Worm (Caenorhabditis elegans) whole organism, late embryonic: ENCODE measurements around the gene asp-14.

Source experiments
- C38D4.7 ChIP-seq: fragments of 200-800 bp; sonication (Bioruptor generic); optimal IDR thresholded peaks from 2 replicates; lab custom pipeline; 2018; ENCODE audit warnings: mild to moderate bottlenecking, missing genetic modification characterization, moderate library complexity, missing compliant biosample characterization
- F13H6.1 ChIP-seq: sonication (generic microtip); optimal IDR thresholded peaks from 2 replicates; lab custom pipeline; 2016; ENCODE audit warnings: missing genetic modification characterization, missing compliant biosample characterization
- T23F11.4 ChIP-seq: fragments of 200-800 bp; sonication (Bioruptor generic); optimal IDR thresholded peaks from 2 replicates; lab custom pipeline; 2018; ENCODE audit warnings: mild to moderate bottlenecking, missing genetic modification characterization, missing compliant biosample characterization
- Y22D7AL.16 ChIP-seq: sonication (generic microtip); optimal IDR thresholded peaks from 2 replicates; lab custom pipeline; 2016; ENCODE audit warnings: missing genetic modification characterization, missing compliant biosample characterization
- ahr-1 ChIP-seq: sonication (generic microtip); optimal IDR thresholded peaks from 2 replicates; lab custom pipeline; 2016; ENCODE audit warnings: missing genetic modification characterization, missing compliant biosample characterization
- ceh-14 ChIP-seq: sonication (generic microtip); optimal IDR thresholded peaks from 2 replicates; lab custom pipeline; 2016; ENCODE audit warnings: missing genotype, missing genetic modification characterization, missing compliant biosample characterization
- ceh-31 ChIP-seq: sonication (generic microtip); optimal IDR thresholded peaks from 2 replicates; lab custom pipeline; 2016; ENCODE audit warnings: missing genetic modification characterization, missing compliant biosample characterization
- ceh-34 ChIP-seq: sonication (generic microtip); optimal IDR thresholded peaks from 2 replicates; lab custom pipeline; 2016; ENCODE audit warnings: mild to moderate bottlenecking, missing genetic modification characterization, missing compliant biosample characterization
- ceh-45 ChIP-seq: fragments of 200-800 bp; sonication (Bioruptor generic); IDR thresholded peaks from 2 replicates; pipeline ENCODE4 v1.3.6; 2022; ENCODE audit warnings: missing genetic modification reagents, missing genetic modification characterization, missing compliant biosample characterization
- ceh-48 ChIP-seq: sonication (generic microtip); optimal IDR thresholded peaks from 2 replicates; lab custom pipeline; 2016; ENCODE audit warnings: missing genetic modification characterization, inconsistent platforms, missing compliant biosample characterization
- ceh-6 ChIP-seq: fragments of 200-800 bp; sonication (Bioruptor generic); optimal IDR thresholded peaks from 2 replicates; lab custom pipeline; 2018; ENCODE audit warnings: mild to moderate bottlenecking, missing genetic modification characterization, missing compliant biosample characterization
- ceh-9 ChIP-seq: sonication (generic microtip); optimal IDR thresholded peaks from 2 replicates; lab custom pipeline; 2016; ENCODE audit warnings: mild to moderate bottlenecking, missing genetic modification characterization, inconsistent platforms, missing compliant biosample characterization
- dve-1 ChIP-seq: sonication (generic microtip); optimal IDR thresholded peaks from 2 replicates; lab custom pipeline; 2017; ENCODE audit warnings: antibody characterized with exemption, mild to moderate bottlenecking, missing genetic modification characterization, missing compliant biosample characterization
- elt-2 ChIP-seq: sonication (generic microtip); optimal IDR thresholded peaks from 2 replicates; lab custom pipeline; 2016; ENCODE audit warnings: missing genetic modification reagents, missing genetic modification characterization, missing compliant biosample characterization
- elt-4 ChIP-seq: sonication (generic microtip); optimal IDR thresholded peaks from 2 replicates; lab custom pipeline; 2016; ENCODE audit warnings: missing genetic modification characterization, missing compliant biosample characterization
- ets-4 ChIP-seq: sonication (generic microtip); optimal IDR thresholded peaks from 2 replicates; lab custom pipeline; 2016; ENCODE audit warnings: missing genetic modification characterization, missing compliant biosample characterization
- fkh-10 ChIP-seq: fragments of 150-350 bp; optimal IDR thresholded peaks from 2 replicates; lab custom pipeline; 2014; ENCODE audit warnings: missing biosample characterization, missing genetic modification reagents, missing genetic modification characterization
- fkh-6 ChIP-seq: sonication (generic microtip); optimal IDR thresholded peaks from 2 replicates; lab custom pipeline; 2016; ENCODE audit warnings: missing genetic modification characterization, missing compliant biosample characterization
- gmeb-2 ChIP-seq: sonication (generic microtip); optimal IDR thresholded peaks from 2 replicates; lab custom pipeline; 2016; ENCODE audit warnings: missing genetic modification characterization, inconsistent platforms, missing compliant biosample characterization
- hlh-15 ChIP-seq: sonication (generic microtip); optimal IDR thresholded peaks from 2 replicates; lab custom pipeline; 2016; ENCODE audit warnings: missing genetic modification characterization, missing compliant biosample characterization
- hlh-30 ChIP-seq: sonication (generic microtip); optimal IDR thresholded peaks from 2 replicates; lab custom pipeline; 2017; ENCODE audit warnings: antibody characterized with exemption, missing genetic modification characterization, missing compliant biosample characterization; ENCODE audit not compliant: insufficient read depth
- hlh-8 ChIP-seq: sonication (generic microtip); optimal IDR thresholded peaks from 2 replicates; lab custom pipeline; 2016; ENCODE audit warnings: missing genotype, missing genetic modification characterization, missing compliant biosample characterization
- lim-6 ChIP-seq: sonication (generic microtip); optimal IDR thresholded peaks from 2 replicates; lab custom pipeline; 2016; ENCODE audit warnings: missing genetic modification characterization, missing compliant biosample characterization
- nhr-11 ChIP-seq: fragments of 150-350 bp; optimal IDR thresholded peaks from 2 replicates; lab custom pipeline; 2014; ENCODE audit warnings: missing biosample characterization, missing genetic modification characterization
- odd-2 ChIP-seq: sonication (generic microtip); optimal IDR thresholded peaks from 2 replicates; lab custom pipeline; 2017; ENCODE audit warnings: antibody characterized with exemption, mild to moderate bottlenecking, missing genetic modification characterization, missing compliant biosample characterization
- pag-3 ChIP-seq: sonication (generic microtip); optimal IDR thresholded peaks from 2 replicates; lab custom pipeline; 2016; ENCODE audit warnings: missing compliant biosample characterization, missing genetic modification characterization, borderline replicate concordance
- pax-1 ChIP-seq: fragments of 150-350 bp; optimal IDR thresholded peaks from 2 replicates; lab custom pipeline; 2014; ENCODE audit warnings: missing biosample characterization, missing genetic modification characterization
- pha-2 ChIP-seq: sonication (generic microtip); optimal IDR thresholded peaks from 2 replicates; lab custom pipeline; 2017; ENCODE audit warnings: mild to moderate bottlenecking, missing genetic modification characterization, missing compliant biosample characterization
- pqm-1 ChIP-seq: sonication (generic microtip); optimal IDR thresholded peaks from 2 replicates; lab custom pipeline; 2016; ENCODE audit warnings: missing genetic modification characterization, missing compliant biosample characterization
- pros-1 ChIP-seq: fragments of 150-350 bp; optimal IDR thresholded peaks from 2 replicates; lab custom pipeline; 2014; ENCODE audit warnings: missing biosample characterization, missing genetic modification reagents, missing genetic modification characterization
- rnt-1 ChIP-seq: sonication (generic microtip); optimal IDR thresholded peaks from 2 replicates; lab custom pipeline; 2016; ENCODE audit warnings: missing genetic modification characterization, missing compliant biosample characterization
- sox-4 ChIP-seq: sonication (generic microtip); optimal IDR thresholded peaks from 2 replicates; lab custom pipeline; 2017; ENCODE audit warnings: mild to moderate bottlenecking, missing genetic modification characterization, inconsistent platforms, missing compliant biosample characterization
- syd-9 ChIP-seq: sonication (generic microtip); optimal IDR thresholded peaks from 2 replicates; lab custom pipeline; 2016; ENCODE audit warnings: mild to moderate bottlenecking, missing genetic modification characterization, moderate library complexity, missing compliant biosample characterization
- ttx-3 ChIP-seq: sonication (generic microtip); optimal IDR thresholded peaks from 2 replicates; lab custom pipeline; 2016; ENCODE audit warnings: missing genetic modification reagents, missing genetic modification characterization, missing compliant biosample characterization
- unc-42 ChIP-seq: sonication (generic microtip); optimal IDR thresholded peaks from 2 replicates; lab custom pipeline; 2016; ENCODE audit warnings: missing genotype, missing genetic modification characterization, missing compliant biosample characterization
- unc-55 ChIP-seq: sonication (generic microtip); optimal IDR thresholded peaks from 2 replicates; lab custom pipeline; 2017; ENCODE audit warnings: missing biosample characterization, missing genetic modification reagents, missing genetic modification characterization
- zip-5 ChIP-seq: sonication (generic microtip); optimal IDR thresholded peaks from 2 replicates; lab custom pipeline; 2016; ENCODE audit warnings: missing genetic modification characterization, missing compliant biosample characterization

asp-14 gene

ce11 chrX:6456567-6456966, 10.1 kb upstream of the asp-14 start, which contains the start of gene pept-1:
Gene pept-1 (plus strand): TSS chrX:6456872.
- TF ChIP-seq sox-4 (tag; lab: Kevin White, UChicago): no peak
- TF ChIP-seq elt-2 (tag; lab: Kevin White, UChicago): peak; percentile 19

DNA sequence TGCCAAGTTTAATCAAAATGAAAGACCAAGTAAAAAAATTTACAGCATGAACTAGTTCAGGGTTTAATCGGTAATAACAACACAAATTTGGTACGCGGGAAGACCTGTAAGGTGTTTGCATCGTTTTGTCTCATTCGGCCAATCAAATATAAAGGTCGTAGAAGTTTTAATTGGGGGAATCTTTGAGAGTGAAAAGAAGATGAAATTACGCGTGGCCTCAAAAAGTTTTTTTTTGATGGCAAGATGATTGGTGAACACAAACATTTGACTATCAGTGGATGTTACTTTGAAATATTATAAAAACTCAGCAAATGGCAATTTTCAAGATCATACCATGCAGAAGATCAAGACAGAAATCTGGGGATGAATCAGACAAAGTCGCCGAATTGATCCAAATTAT, 8.7 kb upstream of the asp-14 start, which contains the start of gene nas-33:
nas-33 (minus strand) TSS at position 101 of the 400 bp plus-strand sequence.
- no peak for TF ChIP-seq fkh-10 (GFP tag; lab: Kevin White, UChicago)
- TF ChIP-seq rnt-1 (tag; lab: Kevin White, UChicago): no peak
- TF ChIP-seq hlh-8 (tag; lab: Kevin White, UChicago): no peak
- no peak for TF ChIP-seq pros-1 (tag; lab: Kevin White, UChicago)
- TF ChIP-seq ceh-9 (tag; lab: Kevin White, UChicago): no peak
- no peak for TF ChIP-seq gmeb-2 (tag; lab: Kevin White, UChicago)

- TF ChIP-seq ceh-14: no peak
- no peak for TF ChIP-seq C38D4.7 (GFP tag; lab: Kevin White, UChicago)
- no peak for TF ChIP-seq ceh-6 (GFP tag; lab: Kevin White, UChicago)
- no peak for TF ChIP-seq elt-2 (tag; lab: Kevin White, UChicago)
- TF ChIP-seq F13H6.1 (tag; lab: Kevin White, UChicago): no peak
- TF ChIP-seq zip-5 (tag; lab: Kevin White, UChicago): no peak
- TF ChIP-seq, all 69 proteins: peak for 0
These were observed 4.5 kb upstream of the asp-14 start, which contains the start of the genes grl-6 and K10C2.6 for ce11 chrX:6450839-6451491. Gene grl-6 (minus strand): TSS chrX:6450939. Gene K10C2.6 (plus strand): TSS chrX:6451441.

DNA sequence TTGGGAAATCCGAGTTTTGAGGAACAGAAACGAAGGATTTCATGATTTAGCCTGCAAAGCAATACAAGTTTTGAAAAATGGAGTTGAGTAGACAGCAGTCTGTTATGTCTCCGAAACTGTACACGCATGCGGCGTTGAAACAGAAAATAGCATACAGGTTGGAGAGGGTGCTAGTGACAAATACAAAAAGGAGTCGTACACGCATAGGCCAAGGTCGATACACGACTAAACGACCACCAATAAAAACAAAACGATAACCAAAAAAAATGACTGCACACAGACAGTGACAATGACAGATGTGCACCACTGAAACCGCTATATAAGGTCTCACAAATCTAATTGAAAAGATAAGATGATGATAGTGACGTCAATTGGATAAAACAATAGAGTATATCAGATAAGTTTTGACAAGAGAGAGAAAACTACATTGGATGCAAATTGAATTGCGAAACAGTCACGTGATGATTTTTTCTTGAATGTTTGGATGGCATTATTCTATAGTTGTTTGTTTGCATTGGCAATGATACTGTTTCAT, 2.5 kb upstream of the asp-14 start, which contains the start of gene fah-1:
fah-1 (minus strand) TSS at position 51 of the 535 bp plus-strand sequence.
- peak; percentile 22 for TF ChIP-seq elt-2 (tag; lab: Kevin White, UChicago)
- TF ChIP-seq rnt-1 (tag; lab: Kevin White, UChicago): no peak
- peak; percentile 61 for TF ChIP-seq hlh-30 (tag; lab: Kevin White, UChicago)

DNA sequence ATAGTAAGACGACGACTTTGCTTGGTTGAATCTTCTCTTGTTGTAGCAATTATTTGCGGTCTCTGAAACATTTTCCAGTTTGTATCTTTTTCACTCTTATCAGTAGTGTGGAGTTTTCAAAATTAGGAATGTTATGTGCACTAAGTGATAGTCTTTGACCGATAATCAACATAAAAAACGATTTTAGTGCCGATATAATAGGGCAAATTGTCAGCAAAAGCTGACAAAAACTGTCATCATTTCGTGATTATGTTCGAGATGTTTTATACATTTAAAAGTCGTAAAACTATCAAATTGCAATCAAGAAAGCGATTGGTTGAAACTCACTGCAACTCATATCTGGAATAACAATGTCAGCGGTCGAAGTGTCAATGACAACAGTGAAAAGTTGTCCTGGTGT, 1.2 kb downstream of the asp-14 start:
- TF ChIP-seq ttx-3 (no peak), syd-9 (tag; lab: Kevin White, UChicago) (no peak), pag-3 (tag; lab: Kevin White, UChicago) (no peak), C38D4.7 (GFP tag; lab: Kevin White, UChicago) (no peak), ceh-6 (GFP tag; lab: Kevin White, UChicago) (no peak), lim-6 (no peak), F13H6.1 (tag; lab: Kevin White, UChicago) (no peak), pax-1 (tag; lab: Kevin White, UChicago) (no peak), sox-4 (tag; lab: Kevin White, UChicago) (no peak), ceh-14 (no peak), ahr-1 (no peak), pqm-1 (tag; lab: Kevin White, UChicago) (no peak), hlh-30 (tag; lab: Kevin White, UChicago) (no peak), Y22D7AL.16 (tag; lab: Kevin White, UChicago) (no peak), unc-42 (no peak)
- TF ChIP-seq, all 69 proteins: peak for 0

ce11 chrX:6443373-6443772, 3.1 kb downstream of the asp-14 start, which contains the start of gene K10C2.7:
Gene K10C2.7 (minus strand): TSS chrX:6443473.
- no peak for TF ChIP-seq T23F11.4 (GFP tag; lab: Kevin White, UChicago)

DNA sequence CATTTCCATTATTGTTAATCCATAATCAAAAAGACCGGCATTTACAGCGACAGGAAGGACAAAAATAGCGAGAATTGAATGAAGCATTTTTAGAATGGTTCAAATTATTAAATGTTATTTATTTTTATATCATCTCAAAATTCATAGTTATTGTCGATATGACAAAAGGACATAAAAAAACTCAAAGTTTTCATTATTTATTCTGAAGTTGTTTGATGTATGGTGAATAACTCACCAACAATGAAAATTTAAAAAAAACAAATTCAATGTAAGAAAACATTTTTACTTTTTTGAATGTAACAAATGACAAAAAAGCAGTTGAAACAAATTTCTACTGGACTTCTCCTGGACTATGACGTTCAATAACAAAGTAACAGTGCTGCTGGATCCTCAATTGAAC, 6.0 kb downstream of the asp-14 start, which contains the start of gene K10C2.14:
K10C2.14 (minus strand) TSS at position 101 of the 400 bp plus-strand sequence.
- TF ChIP-seq odd-2 (no peak), ceh-34 (tag; lab: Kevin White, UChicago) (no peak), hlh-15 (tag; lab: Kevin White, UChicago) (no peak), T23F11.4 (GFP tag; lab: Kevin White, UChicago) (no peak), elt-4 (tag; lab: Kevin White, UChicago) (no peak), unc-55 (GFP tag; lab: Kevin White, UChicago) (no peak), lim-6 (no peak), nhr-11 (tag; lab: Kevin White, UChicago) (no peak), dve-1 (no peak), pag-3 (tag; lab: Kevin White, UChicago) (no peak), fkh-6 (tag; lab: Kevin White, UChicago) (no peak), pha-2 (tag; lab: Kevin White, UChicago) (no peak), ceh-48 (no peak), ceh-31 (tag; lab: Kevin White, UChicago) (no peak), rnt-1 (tag; lab: Kevin White, UChicago) (no peak), ets-4 (tag; lab: Kevin White, UChicago) (no peak), ceh-45 (GFP tag; lab: Robert Waterston, UW) (no peak)
